Worm (Caenorhabditis elegans) whole organism, L4 larva: ENCODE results near the gene lgc-5.

Experiments
- D1046.2 ChIP-seq: fragments of 200-800 bp; sonication (Bioruptor generic); IDR thresholded peaks from 2 replicates; pipeline ENCODE4 v1.3.6; 2022; ENCODE audit warnings: missing genetic modification characterization, missing compliant biosample characterization
- F37D6.2 ChIP-seq: sonication (generic microtip); optimal IDR thresholded peaks from 2 replicates; lab custom pipeline; 2016; ENCODE audit warnings: mild to moderate bottlenecking, missing genetic modification characterization, missing compliant biosample characterization
- F44E2.7 ChIP-seq: fragments of 200-800 bp; sonication (Bioruptor generic); IDR thresholded peaks from 2 replicates; pipeline ENCODE4 v2.1.2; 2022; ENCODE audit warnings: missing genetic modification characterization, missing compliant biosample characterization
- F49E8.2 ChIP-seq: sonication (generic microtip); optimal IDR thresholded peaks from 2 replicates; lab custom pipeline; 2016; ENCODE audit warnings: missing compliant biosample characterization, mild to moderate bottlenecking, missing genetic modification characterization, borderline replicate concordance
- T20F7.1 ChIP-seq: fragments of 200-800 bp; sonication (Bioruptor generic); optimal IDR thresholded peaks from 2 replicates; lab custom pipeline; 2018; ENCODE audit warnings: mild to moderate bottlenecking, missing genetic modification characterization, missing compliant biosample characterization
- T26A8.4 ChIP-seq: fragments of 200-800 bp; sonication (Bioruptor generic); IDR thresholded peaks from 2 replicates; pipeline ENCODE4 v1.3.6; 2022; ENCODE audit warnings: missing genetic modification characterization, missing compliant biosample characterization
- Y105C5A.15 ChIP-seq: fragments of 200-800 bp; sonication (Bioruptor generic); IDR thresholded peaks from 2 replicates; pipeline ENCODE4 v1.3.6; 2022; ENCODE audit warnings: missing genetic modification characterization, missing compliant biosample characterization
- Y48G9A.11 ChIP-seq: fragments of 200-800 bp; sonication (Bioruptor generic); IDR thresholded peaks from 2 replicates; pipeline ENCODE4 v1.3.6; 2022; ENCODE audit warnings: missing genetic modification reagents, missing genetic modification characterization, missing compliant biosample characterization
- Y5F2A.4 ChIP-seq: fragments of 200-800 bp; sonication (Bioruptor generic); optimal IDR thresholded peaks from 2 replicates; lab custom pipeline; 2018; ENCODE audit warnings: mild to moderate bottlenecking, missing genetic modification characterization, missing compliant biosample characterization
- Y75B8A.6 ChIP-seq: fragments of 200-800 bp; sonication (Bioruptor generic); IDR thresholded peaks from 2 replicates; pipeline ENCODE4 v1.3.6; 2022; ENCODE audit warnings: missing genetic modification reagents, missing genetic modification characterization, missing compliant biosample characterization
- aly-2 ChIP-seq: sonication (generic microtip); optimal IDR thresholded peaks from 2 replicates; lab custom pipeline; 2018; ENCODE audit warnings: missing biosample characterization, missing genetic modification characterization
- arid-1 ChIP-seq: fragments of 200-800 bp; sonication (Bioruptor generic); conservative IDR thresholded peaks from 2 replicates; pipeline ENCODE4 v1.3.6; 2022; ENCODE audit warnings: missing genetic modification reagents, missing genetic modification characterization, missing compliant biosample characterization
- ceh-20 ChIP-seq: fragments of 200-800 bp; sonication (Bioruptor generic); IDR thresholded peaks from 2 replicates; pipeline ENCODE4 v1.3.6; 2022; ENCODE audit warnings: missing genetic modification reagents, missing genetic modification characterization, missing compliant biosample characterization
- ceh-62 ChIP-seq: sonication (generic microtip); optimal IDR thresholded peaks from 2 replicates; lab custom pipeline; 2017; ENCODE audit warnings: missing biosample characterization, missing genetic modification characterization
- ces-1 ChIP-seq: fragments of 150-350 bp; sonication (generic microtip); optimal IDR thresholded peaks from 4 replicates; lab custom pipeline; 2014; ENCODE audit warnings: missing biosample characterization, missing genetic modification reagents, missing genetic modification characterization
- cey-2 ChIP-seq: sonication (generic microtip); optimal IDR thresholded peaks from 3 replicates; lab custom pipeline; 2017; ENCODE audit warnings: missing genetic modification characterization, mild to moderate bottlenecking, missing compliant biosample characterization, antibody characterized with exemption, borderline replicate concordance; ENCODE audit not compliant: insufficient read depth
- daf-16 ChIP-seq, 3 experiments: sonication (generic microtip); optimal IDR thresholded peaks; 2 replicates each; lab custom pipeline; 2016 to 2017; ENCODE audit warnings: missing genetic modification characterization in 3 of 3, missing genetic modification reagents in 3 of 3, mild to moderate bottlenecking in 2 of 3, missing compliant biosample characterization in 2 of 3, missing biosample characterization in 1 of 3, moderate library complexity in 1 of 3
- dmd-8 ChIP-seq: fragments of 200-800 bp; sonication (Bioruptor generic); IDR thresholded peaks from 2 replicates; pipeline ENCODE4 v1.3.6; 2022; ENCODE audit warnings: missing genetic modification characterization, missing compliant biosample characterization
- dpl-1 ChIP-seq: fragments of 150-350 bp; optimal IDR thresholded peaks from 2 replicates; lab custom pipeline; 2014; ENCODE audit warnings: missing biosample characterization, missing genetic modification reagents, missing genetic modification characterization
- gei-8 ChIP-seq: fragments of 200-800 bp; sonication (Bioruptor generic); optimal IDR thresholded peaks from 2 replicates; lab custom pipeline; 2018; ENCODE audit warnings: mild to moderate bottlenecking, missing genetic modification characterization, missing compliant biosample characterization
- hlh-30 ChIP-seq: sonication (generic microtip); optimal IDR thresholded peaks from 2 replicates; lab custom pipeline; 2017; ENCODE audit warnings: antibody characterized with exemption, mild to moderate bottlenecking, missing genetic modification characterization, missing compliant biosample characterization; ENCODE audit not compliant: insufficient read depth
- lim-7 ChIP-seq: fragments of 200-800 bp; sonication (Bioruptor generic); IDR thresholded peaks from 2 replicates; pipeline ENCODE4 v1.3.6; 2022; ENCODE audit warnings: missing genetic modification characterization, missing compliant biosample characterization
- lin-13 ChIP-seq: fragments of 150-350 bp; optimal IDR thresholded peaks from 2 replicates; lab custom pipeline; 2014; ENCODE audit warnings: missing biosample characterization, missing genetic modification reagents, missing genetic modification characterization
- lin-29 ChIP-seq: fragments of 200-800 bp; sonication (Bioruptor generic); IDR thresholded peaks from 2 replicates; pipeline ENCODE4 v1.3.6; 2022; ENCODE audit warnings: missing genetic modification reagents, missing genetic modification characterization, missing compliant biosample characterization
- lin-38 ChIP-seq: fragments of 200-800 bp; sonication (Bioruptor generic); IDR thresholded peaks from 2 replicates; pipeline ENCODE4 v1.3.6; 2022; ENCODE audit warnings: missing genetic modification reagents, missing genetic modification characterization, missing compliant biosample characterization
- lin-39 ChIP-seq: fragments of 150-350 bp; optimal IDR thresholded peaks from 2 replicates; lab custom pipeline; 2014; ENCODE audit warnings: missing biosample characterization, missing genetic modification reagents, missing genetic modification characterization
- lir-3 ChIP-seq: sonication (generic microtip); optimal IDR thresholded peaks from 2 replicates; lab custom pipeline; 2016; ENCODE audit warnings: mild to moderate bottlenecking, missing genetic modification characterization, missing compliant biosample characterization
- madf-5 ChIP-seq, 2 experiments: fragments of 200-800 bp; sonication (Bioruptor generic); IDR thresholded peaks; 2 replicates each; pipeline ENCODE4 v1.3.6; 2022; ENCODE audit warnings: missing compliant biosample characterization in 2 of 2, missing genetic modification characterization in 2 of 2
- mdt-29 ChIP-seq: fragments of 200-800 bp; sonication (Bioruptor generic); IDR thresholded peaks from 2 replicates; pipeline ENCODE4 v1.3.6; 2022; ENCODE audit warnings: missing genetic modification reagents, missing genetic modification characterization, missing compliant biosample characterization
- mes-2 ChIP-seq: sonication (generic microtip); optimal IDR thresholded peaks from 2 replicates; lab custom pipeline; 2016; ENCODE audit warnings: missing genotype, mild to moderate bottlenecking, missing genetic modification characterization, missing compliant biosample characterization; ENCODE audit not compliant: poor library complexity, severe bottlenecking
- mxl-2 ChIP-seq: fragments of 200-800 bp; sonication (Bioruptor generic); conservative IDR thresholded peaks from 2 replicates; pipeline ENCODE4 v1.3.6; 2022; ENCODE audit warnings: missing genetic modification reagents, missing genetic modification characterization, missing compliant biosample characterization
- mxl-3 ChIP-seq: fragments of 200-800 bp; sonication (Bioruptor generic); optimal IDR thresholded peaks from 2 replicates; lab custom pipeline; 2018; ENCODE audit warnings: mild to moderate bottlenecking, missing genetic modification characterization, missing compliant biosample characterization
- nhr-10 ChIP-seq: fragments of 150-350 bp; optimal IDR thresholded peaks from 2 replicates; lab custom pipeline; 2014; ENCODE audit warnings: missing biosample characterization, missing genetic modification characterization
- nhr-102 ChIP-seq: sonication (generic microtip); optimal IDR thresholded peaks from 2 replicates; lab custom pipeline; 2016; ENCODE audit warnings: mild to moderate bottlenecking, missing genetic modification characterization, moderate library complexity, missing compliant biosample characterization
- nhr-25 ChIP-seq: sonication (generic microtip); optimal IDR thresholded peaks from 2 replicates; lab custom pipeline; 2017; ENCODE audit warnings: missing genetic modification characterization, mild to moderate bottlenecking, missing compliant biosample characterization, antibody characterized with exemption, moderate library complexity, borderline replicate concordance; ENCODE audit not compliant: insufficient read depth
- nhr-48 ChIP-seq: sonication (generic microtip); optimal IDR thresholded peaks from 2 replicates; lab custom pipeline; 2016; ENCODE audit warnings: mild to moderate bottlenecking, missing genetic modification characterization, missing compliant biosample characterization
- nhr-6 ChIP-seq: fragments of 150-350 bp; optimal IDR thresholded peaks from 2 replicates; lab custom pipeline; 2014; ENCODE audit warnings: missing biosample characterization, missing genetic modification characterization
- nhr-76 ChIP-seq: fragments of 150-350 bp; optimal IDR thresholded peaks from 2 replicates; lab custom pipeline; 2014; ENCODE audit warnings: missing biosample characterization, missing genetic modification characterization
- nhr-77 ChIP-seq: fragments of 150-350 bp; optimal IDR thresholded peaks from 2 replicates; lab custom pipeline; 2014; ENCODE audit warnings: missing biosample characterization, missing genetic modification characterization
- php-3 ChIP-seq: fragments of 200-800 bp; sonication (Bioruptor generic); IDR thresholded peaks from 2 replicates; pipeline ENCODE4 v1.3.6; 2022; ENCODE audit warnings: missing genetic modification reagents, missing genetic modification characterization, missing compliant biosample characterization
- pqm-1 ChIP-seq: sonication (generic microtip); optimal IDR thresholded peaks from 2 replicates; lab custom pipeline; 2017; ENCODE audit warnings: missing biosample characterization, missing genetic modification characterization
- saeg-2 ChIP-seq: fragments of 200-800 bp; sonication (Bioruptor generic); IDR thresholded peaks from 2 replicates; pipeline ENCODE4 v1.3.6; 2022; ENCODE audit warnings: missing genetic modification reagents, missing genetic modification characterization, missing compliant biosample characterization
- sdz-12 ChIP-seq: fragments of 200-800 bp; sonication (Bioruptor generic); optimal IDR thresholded peaks from 2 replicates; lab custom pipeline; 2018; ENCODE audit warnings: mild to moderate bottlenecking, missing genetic modification characterization, missing compliant biosample characterization
- skn-1 ChIP-seq: fragments of 150-350 bp; optimal IDR thresholded peaks from 2 replicates; lab custom pipeline; 2014; ENCODE audit warnings: missing biosample characterization, missing genetic modification characterization
- unc-130 ChIP-seq: sonication (generic microtip); optimal IDR thresholded peaks from 2 replicates; lab custom pipeline; 2016; ENCODE audit warnings: missing genetic modification reagents, missing genetic modification characterization, missing compliant biosample characterization
- unc-62 ChIP-seq, 3 experiments: fragments of 150-350 bp in 1 of 3; sonication (generic microtip); optimal IDR thresholded peaks in 2 of 3; peaks in 1 of 3; 1 replicate in 1 of 3; 2 replicates in 2 of 3; lab custom pipeline; 2014 to 2017; ENCODE audit warnings: missing biosample characterization in 3 of 3, missing genetic modification characterization in 3 of 3, missing genetic modification reagents in 3 of 3, missing genotype in 1 of 3
- zag-1 ChIP-seq: fragments of 150-350 bp; optimal IDR thresholded peaks from 2 replicates; lab custom pipeline; 2014; ENCODE audit warnings: missing biosample characterization, missing genetic modification characterization
- zip-2 ChIP-seq: fragments of 150-350 bp; optimal IDR thresholded peaks from 2 replicates; lab custom pipeline; 2014; ENCODE audit warnings: missing biosample characterization, missing genetic modification characterization
- ztf-7 ChIP-seq: fragments of 150-350 bp; optimal IDR thresholded peaks from 2 replicates; lab custom pipeline; 2014; ENCODE audit warnings: missing biosample characterization, missing genetic modification characterization

lgc-5 gene

ce11 chrIV:8377501-8377900, 35.0 kb downstream of the lgc-5 start, which contains the start of gene D2096.7 (continued):
- TF ChIP-seq nhr-48 (tag; lab: Kevin White, UChicago) (no peak), mes-2 (tag; lab: Kevin White, UChicago) (peak; percentile 28), lim-7 (GFP tag; lab: Robert Waterston, UW) (peak; percentile 66; the same call in 1 of the 2 replicates), ztf-7 (tag; lab: Kevin White, UChicago) (no peak), unc-130 (GFP tag; lab: Kevin White, UChicago) (peak; percentile 70), lin-38 (GFP tag; lab: Robert Waterston, UW) (peak; percentile 82), F44E2.7 (GFP tag; lab: Robert Waterston, UW) (no peak), hlh-30 (tag; lab: Kevin White, UChicago) (no peak), pqm-1 (tag; lab: Kevin White, UChicago) (no peak), zip-2 (tag; lab: Kevin White, UChicago) (no peak), nhr-6 (no peak), gei-8 (GFP tag; lab: Kevin White, UChicago) (no peak), ceh-62 (tag; lab: Kevin White, UChicago) (no peak), zag-1 (no peak), lin-39 (no peak), Y75B8A.6 (GFP tag; lab: Robert Waterston, UW) (peak; percentile 63), dpl-1 (GFP tag; lab: Kevin White, UChicago) (no peak), madf-5 (GFP tag; IDR thresholded peaks at IDR 0.05; lab: Robert Waterston, UW) (peak; percentile 56 to 88; a peak in 2 of 4 replicates), sdz-12 (no peak), ceh-20 (GFP tag; lab: Robert Waterston, UW) (no peak), mxl-3 (GFP tag; lab: Kevin White, UChicago) (peak; percentile 39), nhr-102 (tag; lab: Kevin White, UChicago) (peak; percentile 58), F37D6.2 (tag; lab: Kevin White, UChicago) (no peak), T26A8.4 (GFP tag; lab: Robert Waterston, UW) (peak; percentile 69), nhr-25 (no peak), Y48G9A.11 (GFP tag; lab: Robert Waterston, UW) (peak; percentile 85), mxl-2 (0 out of 2 replicates have a peak, but pooled peaks have one; percentile 41), lin-13 (peak; percentile 64), skn-1 (tag; lab: Kevin White, UChicago) (no peak), nhr-10 (no peak), php-3 (GFP tag; lab: Robert Waterston, UW) (no peak), D1046.2 (GFP tag; lab: Robert Waterston, UW) (peak; percentile 30; the same call in 1 of the 2 replicates), daf-16 (GFP tag; optimal IDR thresholded peaks at IDR 0.05; lab: Kevin White, UChicago) (peak in 1 of 2 experiments; percentile 11), daf-16 (tag; optimal IDR thresholded peaks at IDR 0.05; lab: Kevin White, UChicago) (peak; percentile 28), arid-1 (GFP tag; lab: Robert Waterston, UW) (peak; percentile 76), nhr-76 (tag; lab: Kevin White, UChicago) (no peak), saeg-2 (peak; percentile 47; the same call in 1 of the 2 replicates), aly-2 (tag; lab: Kevin White, UChicago) (no peak), lir-3 (tag; lab: Kevin White, UChicago) (no peak), nhr-77 (tag; lab: Kevin White, UChicago) (no peak), Y5F2A.4 (GFP tag; lab: Kevin White, UChicago) (peak; percentile 62), cey-2 (tag; lab: Kevin White, UChicago) (no peak), T20F7.1 (GFP tag; lab: Kevin White, UChicago) (peak; percentile 51), F49E8.2 (tag; lab: Kevin White, UChicago) (peak; percentile 94), Y105C5A.15 (GFP tag; lab: Robert Waterston, UW) (peak; percentile 89), lin-29 (GFP tag; lab: Robert Waterston, UW) (no peak), dmd-8 (peak; percentile 64; the same call in 1 of the 2 replicates), ces-1 (GFP tag; lab: Kevin White, UChicago) (no peak), mdt-29 (GFP tag; lab: Robert Waterston, UW) (no peak), unc-62 (GFP tag; optimal IDR thresholded peaks at IDR 0.05 in 1 of 2; lab: Kevin White, UChicago) (no peak), unc-62 (tag; optimal IDR thresholded peaks at IDR 0.05; lab: Kevin White, UChicago) (no peak)
- TF ChIP-seq, all 104 proteins: peak for 34
